Fruit fly (Drosophila melanogaster) whole organism, adult: ENCODE measurements around the gene CG8173.
A peak's percentile ranks its signal among the peaks of the same experiment; 100 is the strongest.

ENCODE experiments used
- CG11617 ChIP-seq: fragments of 200-800 bp; sonication (Bioruptor generic); optimal IDR thresholded peaks from 2 replicates; lab custom pipeline; 2017; ENCODE audit warnings: mild to moderate bottlenecking, missing biosample characterization, missing genetic modification reagents, missing genetic modification characterization
- CG12768 ChIP-seq: fragments of 200-800 bp; sonication (Bioruptor generic); optimal IDR thresholded peaks from 2 replicates; lab custom pipeline; 2017; ENCODE audit warnings: missing biosample characterization, missing genetic modification characterization, mild to moderate bottlenecking, moderate library complexity, missing genetic modification reagents
- CG14711 ChIP-seq: fragments of 200-800 bp; sonication (Bioruptor generic); optimal IDR thresholded peaks from 2 replicates; lab custom pipeline; 2018; ENCODE audit warnings: missing biosample characterization, mild to moderate bottlenecking, missing genetic modification characterization, moderate library complexity
- CG1620 ChIP-seq: fragments of 200-800 bp; sonication (Bioruptor generic); optimal IDR thresholded peaks from 2 replicates; lab custom pipeline; 2016; ENCODE audit warnings: missing biosample characterization, missing genetic modification characterization
- CG33017 ChIP-seq: fragments of 200-800 bp; sonication (Bioruptor generic); optimal IDR thresholded peaks from 2 replicates; lab custom pipeline; 2018; ENCODE audit warnings: missing biosample characterization, mild to moderate bottlenecking, missing genetic modification characterization, moderate library complexity
- CG5204 ChIP-seq: fragments of 200-800 bp; sonication (Bioruptor generic); optimal IDR thresholded peaks from 2 replicates; lab custom pipeline; 2016; ENCODE audit warnings: missing biosample characterization, missing genetic modification characterization
- CG7045 ChIP-seq: fragments of 200-800 bp; sonication (Bioruptor generic); optimal IDR thresholded peaks from 2 replicates; lab custom pipeline; 2017; ENCODE audit warnings: missing biosample characterization, mild to moderate bottlenecking, missing genetic modification characterization
- CG7101 ChIP-seq: fragments of 200-800 bp; sonication (Bioruptor generic); optimal IDR thresholded peaks from 2 replicates; lab custom pipeline; 2018; ENCODE audit warnings: missing biosample characterization, mild to moderate bottlenecking, missing genetic modification characterization, moderate library complexity
- Clk ChIP-seq: fragments of 200-800 bp; sonication (Bioruptor generic); optimal IDR thresholded peaks from 2 replicates; lab custom pipeline; 2017; ENCODE audit warnings: missing biosample characterization, missing genetic modification characterization
- Crg-1 ChIP-seq: fragments of 200-800 bp; sonication (Bioruptor generic); optimal IDR thresholded peaks from 2 replicates; lab custom pipeline; 2016; ENCODE audit warnings: missing biosample characterization, missing genetic modification characterization
- Hr96 ChIP-seq: fragments of 200-800 bp; sonication (Bioruptor generic); optimal IDR thresholded peaks from 2 replicates; lab custom pipeline; 2016; ENCODE audit warnings: missing biosample characterization, missing genetic modification characterization
- Mnt ChIP-seq: fragments of 200-800 bp; sonication (Bioruptor generic); optimal IDR thresholded peaks from 2 replicates; lab custom pipeline; 2016; ENCODE audit warnings: missing biosample characterization, mild to moderate bottlenecking, missing genetic modification characterization
- bab1 ChIP-seq: fragments of 200-800 bp; sonication (Bioruptor generic); optimal IDR thresholded peaks from 3 replicates; lab custom pipeline; 2019; ENCODE audit warnings: missing biosample characterization, mild to moderate bottlenecking, missing genetic modification characterization, moderate library complexity
- cic ChIP-seq: fragments of 200-800 bp; sonication (Bioruptor generic); optimal IDR thresholded peaks from 2 replicates; lab custom pipeline; 2017; ENCODE audit warnings: missing biosample characterization, mild to moderate bottlenecking, missing genetic modification characterization, moderate library complexity
- cnc ChIP-seq, 2 experiments: fragments of >200 bp; optimal IDR thresholded peaks; 2 replicates each; lab custom pipeline; 2017
- kay ChIP-seq: fragments of 200-800 bp; sonication (Bioruptor generic); peaks from one replicate; lab custom pipeline; 2016; ENCODE audit warnings: missing biosample characterization, missing genetic modification characterization, borderline replicate concordance
- ovo ChIP-seq: fragments of 200-800 bp; sonication (Bioruptor generic); optimal IDR thresholded peaks from 2 replicates; lab custom pipeline; 2016; ENCODE audit warnings: missing biosample characterization, missing genetic modification characterization
- pad ChIP-seq: fragments of 200-800 bp; sonication (Bioruptor generic); optimal IDR thresholded peaks from 3 replicates; lab custom pipeline; 2017; ENCODE audit warnings: missing biosample characterization, missing genetic modification characterization, mild to moderate bottlenecking, moderate library complexity, missing genetic modification reagents
- tj ChIP-seq: fragments of 200-800 bp; sonication (Bioruptor generic); optimal IDR thresholded peaks from 3 replicates; lab custom pipeline; 2017; ENCODE audit warnings: missing biosample characterization, mild to moderate bottlenecking, missing genetic modification characterization, moderate library complexity
- toe ChIP-seq: fragments of 200-800 bp; sonication (Bioruptor generic); optimal IDR thresholded peaks from 2 replicates; lab custom pipeline; 2016; ENCODE audit warnings: missing biosample characterization, missing genetic modification characterization

CG8173 gene

DNA sequence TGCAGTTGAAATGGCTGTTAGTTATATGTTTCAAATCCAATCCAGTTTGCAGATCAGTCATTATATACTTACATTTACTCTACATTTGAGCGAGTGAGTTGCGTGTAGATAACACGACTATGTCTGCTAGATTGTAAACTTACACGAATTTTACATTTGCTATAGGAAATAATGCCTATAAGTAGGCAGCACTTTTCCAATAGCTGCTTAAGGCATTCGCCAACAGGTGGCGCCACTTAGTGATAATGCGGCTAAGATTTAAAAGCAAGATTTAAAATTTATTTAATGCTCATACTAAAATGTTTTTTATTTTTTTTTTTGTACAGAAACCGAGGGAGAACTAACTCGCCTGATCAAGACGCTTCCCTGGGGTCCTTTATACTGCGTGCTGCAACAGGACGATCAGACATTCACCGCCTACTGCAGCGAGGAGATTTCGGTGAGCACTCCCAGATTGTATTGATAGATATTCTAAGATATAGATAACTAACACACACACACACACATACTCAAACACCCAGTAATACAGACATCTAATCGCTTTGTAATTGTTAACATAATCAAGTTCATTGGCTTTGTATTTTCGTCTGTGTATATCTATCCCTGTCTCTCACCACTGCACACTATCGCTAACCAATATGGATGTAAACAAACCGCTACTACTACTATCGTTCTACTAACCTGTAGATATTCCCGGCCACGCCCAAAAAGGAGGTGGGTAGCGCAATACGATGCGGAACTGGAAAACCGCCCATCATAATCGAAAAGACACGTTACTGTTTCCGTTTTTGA is 11.0 kb upstream of the CG8173 start:
- TF ChIP-seq Clk (GFP tag; lab: Kevin White, UChicago) (no peak), Mnt (GFP tag; lab: Kevin White, UChicago) (no peak), bab1 (GFP tag; lab: Kevin White, UChicago) (peak; percentile 47), CG11617 (GFP tag; lab: Kevin White, UChicago) (no peak), cic (GFP tag; lab: Kevin White, UChicago) (no peak), ovo (GFP tag; lab: Kevin White, UChicago) (no peak), toe (GFP tag; lab: Kevin White, UChicago) (peak; percentile 3), Hr96 (GFP tag; lab: Kevin White, UChicago) (no peak), cnc (optimal IDR thresholded peaks at IDR 0.05; lab: Kevin White, UChicago) (no peak), CG14711 (tag; lab: Kevin White, UChicago) (no peak), CG5204 (GFP tag; lab: Kevin White, UChicago) (no peak), Crg-1 (GFP tag; lab: Kevin White, UChicago) (peak; percentile 14), CG1620 (GFP tag; lab: Kevin White, UChicago) (no peak), CG12768 (no peak)

dm6 chrX:17718927-17719691 is 9.7 kb upstream of the CG8173 start:
- TF ChIP-seq tj (GFP tag; lab: Kevin White, UChicago) (peak; percentile 97), ovo (GFP tag; lab: Kevin White, UChicago) (no peak)

dm6 chrX:17718423-17718822 is 9.0 kb upstream of the CG8173 start:
- TF ChIP-seq CG1620 (GFP tag; lab: Kevin White, UChicago) (no peak), kay (no peak), ovo (GFP tag; lab: Kevin White, UChicago) (no peak), CG7045 (GFP tag; lab: Kevin White, UChicago) (no peak), tj (GFP tag; lab: Kevin White, UChicago) (no peak), CG33017 (tag; lab: Kevin White, UChicago) (no peak), Clk (GFP tag; lab: Kevin White, UChicago) (no peak), Hr96 (GFP tag; lab: Kevin White, UChicago) (no peak), CG7101 (tag; lab: Kevin White, UChicago) (no peak), CG14711 (tag; lab: Kevin White, UChicago) (no peak), Crg-1 (GFP tag; lab: Kevin White, UChicago) (no peak), Mnt (GFP tag; lab: Kevin White, UChicago) (no peak), cic (GFP tag; lab: Kevin White, UChicago) (no peak), cnc (optimal IDR thresholded peaks at IDR 0.05; lab: Kevin White, UChicago) (no peak), bab1 (GFP tag; lab: Kevin White, UChicago) (no peak)

DNA sequence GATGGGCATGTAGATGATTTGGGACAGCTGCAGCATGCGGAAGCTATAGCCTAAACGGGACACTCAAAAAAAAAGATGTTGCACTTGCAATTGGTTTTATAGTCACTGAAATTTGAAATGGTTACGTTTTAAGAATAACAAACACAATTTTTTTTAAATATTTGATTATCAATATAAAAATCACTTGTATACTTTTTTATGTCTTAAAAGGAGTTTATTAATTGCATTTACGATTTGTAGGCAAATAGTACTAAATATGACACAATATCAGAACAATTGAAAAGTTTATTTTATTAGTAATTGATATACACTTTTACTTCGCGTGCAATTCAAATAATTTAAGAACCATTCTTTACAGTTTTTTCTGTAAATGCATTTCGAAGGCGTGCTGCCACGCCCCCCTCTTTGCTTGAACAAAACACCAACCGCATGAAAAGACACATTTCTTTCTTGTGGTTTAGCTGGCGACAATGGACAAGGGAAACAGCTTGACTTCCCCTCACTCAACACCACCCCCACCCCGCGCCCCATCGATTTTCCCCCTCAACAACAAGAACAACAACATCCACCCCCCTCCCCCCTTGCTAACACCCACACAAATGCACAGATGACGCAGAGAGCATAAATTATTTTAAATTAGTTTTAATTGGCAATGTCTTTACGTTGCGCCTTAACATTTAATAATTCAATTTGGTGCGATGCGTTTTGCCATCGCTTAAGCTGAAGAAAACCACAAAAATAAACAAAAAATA is 7.5 kb upstream of the CG8173 start:
- no peak for TF ChIP-seq kay

DNA sequence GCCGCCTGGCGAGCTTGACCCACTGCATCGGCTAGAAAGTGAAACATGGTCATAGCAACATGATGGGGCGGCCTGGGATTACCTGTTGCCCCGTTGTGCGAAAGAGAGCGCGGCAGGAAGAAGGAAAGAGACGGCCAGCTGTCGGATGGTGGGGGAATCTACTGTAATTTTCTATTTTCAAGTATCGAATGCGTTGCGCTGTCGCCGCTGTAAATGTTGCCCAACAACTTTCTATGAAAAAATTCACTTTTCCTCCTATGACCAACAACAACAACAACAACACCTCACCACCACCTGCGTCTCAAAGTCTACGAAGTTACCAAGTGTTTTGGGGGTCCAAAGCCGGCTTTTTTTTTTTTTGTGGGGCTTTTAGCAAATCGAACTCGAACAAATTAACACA is 5.5 kb upstream of the CG8173 start:
- TF ChIP-seq pad (GFP tag; lab: Kevin White, UChicago) (no peak), Mnt (GFP tag; lab: Kevin White, UChicago) (no peak), CG7045 (GFP tag; lab: Kevin White, UChicago) (no peak), cnc (optimal IDR thresholded peaks at IDR 0.05; lab: Kevin White, UChicago) (no peak), cic (GFP tag; lab: Kevin White, UChicago) (no peak), CG7101 (tag; lab: Kevin White, UChicago) (no peak), kay (no peak), Clk (GFP tag; lab: Kevin White, UChicago) (no peak), Crg-1 (GFP tag; lab: Kevin White, UChicago) (no peak), bab1 (GFP tag; lab: Kevin White, UChicago) (no peak), CG14711 (tag; lab: Kevin White, UChicago) (no peak), CG1620 (GFP tag; lab: Kevin White, UChicago) (no peak), CG11617 (GFP tag; lab: Kevin White, UChicago) (no peak), toe (GFP tag; lab: Kevin White, UChicago) (no peak), tj (GFP tag; lab: Kevin White, UChicago) (no peak)

- TF ChIP-seq Hr96 (GFP tag; lab: Kevin White, UChicago) (no peak), CG1620 (GFP tag; lab: Kevin White, UChicago) (no peak), Clk (GFP tag; lab: Kevin White, UChicago) (no peak), Mnt (GFP tag; lab: Kevin White, UChicago) (no peak), CG12768 (no peak), kay (no peak), CG33017 (tag; lab: Kevin White, UChicago) (no peak)
Measured at dm6 chrX:17713740-17714135, 4.3 kb upstream of the CG8173 start.
